Fruit fly (Drosophila melanogaster): Measurements from ENCODE around the gene CG2218.

CG2218 gene

DNA sequence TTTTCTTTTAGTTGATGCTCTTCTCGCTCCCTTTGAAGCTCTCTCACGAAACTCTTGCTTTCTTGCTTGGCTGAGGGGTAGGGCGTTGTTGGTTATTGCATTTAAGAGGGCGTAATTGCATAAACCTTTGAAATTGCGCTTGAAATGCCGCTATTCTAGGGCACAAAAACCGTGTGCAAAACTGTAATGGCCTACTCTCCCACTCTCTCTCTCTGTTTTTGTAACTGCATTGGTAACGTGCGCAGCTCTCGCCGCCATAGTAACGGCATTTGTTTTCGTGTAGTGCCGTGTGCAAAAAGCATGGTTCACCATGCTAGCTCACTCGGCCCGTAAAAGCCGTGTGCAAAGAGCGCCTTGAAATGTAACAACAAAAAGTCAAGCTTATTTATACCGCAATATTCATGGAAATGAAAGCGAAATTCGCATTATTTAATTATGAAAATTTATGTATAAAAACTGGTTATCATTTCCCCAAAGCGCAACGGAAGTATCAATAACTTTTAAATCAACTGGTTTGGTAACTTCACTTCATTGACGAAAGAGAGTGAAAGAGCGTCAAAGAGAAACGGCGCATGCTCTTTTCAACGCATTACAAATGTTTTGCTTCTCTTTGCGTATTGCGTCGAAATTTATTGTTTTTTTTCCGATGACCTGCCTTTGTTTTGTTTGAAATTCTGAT lies 41.2 kb downstream of the CG2218 start (continued):
- TF ChIP-seq CG10366 (GFP tag; IDR thresholded peaks at IDR 0.05): no peak
- no peak for TF ChIP-seq Hsf (GFP tag; optimal IDR thresholded peaks at IDR 0.05)
- no peak for TF ChIP-seq rib (GFP tag; IDR thresholded peaks at IDR 0.05)
- TF ChIP-seq fu2 (GFP tag; optimal IDR thresholded peaks at IDR 0.05): no peak
- TF ChIP-seq fd96Cb (tag; optimal IDR thresholded peaks at IDR 0.05): no peak
- TF ChIP-seq ci (GFP tag; IDR thresholded peaks at IDR 0.05): 0 out of 3 replicates have a peak, but pooled peaks have one; percentile 28
- TF ChIP-seq Adf1 (GFP tag; IDR thresholded peaks at IDR 0.05): no peak
- no peak for TF ChIP-seq zfh2 (GFP tag; optimal IDR thresholded peaks at IDR 0.05)
- TF ChIP-seq Dll (GFP tag; IDR thresholded peaks at IDR 0.05; ENCODE audit: partially characterized antibody): peak; percentile 54; the same call in 1 of the 4 replicates
- TF ChIP-seq CG32767 (GFP tag; IDR thresholded peaks at IDR 0.05): no peak
- no peak for TF ChIP-seq ftz-f1 (GFP tag; optimal IDR thresholded peaks at IDR 0.05)
- TF ChIP-seq CG1024 (GFP tag; IDR thresholded peaks at IDR 0.05): no peak
- TF ChIP-seq esg (GFP tag; conservative IDR thresholded peaks at IDR 0.05): no peak
- no peak for TF ChIP-seq wor (GFP tag; IDR thresholded peaks at IDR 0.05)
- no peak for TF ChIP-seq Meics (GFP tag; optimal IDR thresholded peaks at IDR 0.05)
- no peak for TF ChIP-seq dmrt99B (tag; optimal IDR thresholded peaks at IDR 0.05)
- TF ChIP-seq CG13775 (GFP tag; optimal IDR thresholded peaks at IDR 0.05): no peak
- no peak for TF ChIP-seq Dad (GFP tag; optimal IDR thresholded peaks at IDR 0.05)
- TF ChIP-seq hth (optimal IDR thresholded peaks at IDR 0.05): no peak
- TF ChIP-seq CG13424 (tag; optimal IDR thresholded peaks at IDR 0.05): no peak
- peak; percentile 23 for TF ChIP-seq HmgZ (tag; optimal IDR thresholded peaks at IDR 0.05)
- TF ChIP-seq cad (GFP tag; optimal IDR thresholded peaks at IDR 0.05): no peak
- TF ChIP-seq CG18619 (GFP tag; optimal IDR thresholded peaks at IDR 0.05): no peak
- TF ChIP-seq Sox100B (GFP tag; optimal IDR thresholded peaks at IDR 0.05): no peak
- no peak for TF ChIP-seq nau (GFP tag; optimal IDR thresholded peaks at IDR 0.05)
- TF ChIP-seq Ets65A (GFP tag): no peak
- no peak for TF ChIP-seq vfl (GFP tag; optimal IDR thresholded peaks at IDR 0.05)
- TF ChIP-seq CG12769 (tag; optimal IDR thresholded peaks at IDR 0.05): peak; percentile 9
- TF ChIP-seq trem (tag; optimal IDR thresholded peaks at IDR 0.05): no peak
- no peak for TF ChIP-seq CG8478 (optimal IDR thresholded peaks at IDR 0.05)
- TF ChIP-seq schlank (tag; optimal IDR thresholded peaks at IDR 0.05): no peak
- TF ChIP-seq CG15479 (GFP tag; optimal IDR thresholded peaks at IDR 0.05): peak; percentile 82
- TF ChIP-seq fd3F (GFP tag; optimal IDR thresholded peaks at IDR 0.05): no peak
- TF ChIP-seq CG10431 (GFP tag; optimal IDR thresholded peaks at IDR 0.05): no peak
- TF ChIP-seq CG14860 (GFP tag; IDR thresholded peaks at IDR 0.05; ENCODE audit: partially characterized antibody): no peak
- no peak for TF ChIP-seq luna (GFP tag; optimal IDR thresholded peaks at IDR 0.05)
- no peak for TF ChIP-seq ash1 (GFP tag; optimal IDR thresholded peaks at IDR 0.05)
- no peak for TF ChIP-seq Sox102F (GFP tag; optimal IDR thresholded peaks at IDR 0.05)
- TF ChIP-seq croc (GFP tag; conservative IDR thresholded peaks at IDR 0.05): no peak
- TF ChIP-seq Awh (GFP tag; IDR thresholded peaks at IDR 0.05): no peak
- no peak for TF ChIP-seq CG33213 (GFP tag; optimal IDR thresholded peaks at IDR 0.05)
- TF ChIP-seq Xrp1 (GFP tag; IDR thresholded peaks at IDR 0.05): no peak
- TF ChIP-seq CG18599 (GFP tag; optimal IDR thresholded peaks at IDR 0.05): no peak
- TF ChIP-seq CG8924 (tag; optimal IDR thresholded peaks at IDR 0.05): peak; percentile 0
- peak; percentile 61 for TF ChIP-seq Med (GFP tag)
- no peak for TF ChIP-seq CG10274 (GFP tag; optimal IDR thresholded peaks at IDR 0.05)
- no peak for TF ChIP-seq CG14965 (GFP tag; optimal IDR thresholded peaks at IDR 0.05; ENCODE audit: borderline replicate concordance)
- no peak for TF ChIP-seq z (GFP tag; IDR thresholded peaks at IDR 0.05)
- TF ChIP-seq Lim3 (GFP tag; IDR thresholded peaks at IDR 0.05): no peak
- no peak for TF ChIP-seq wek (GFP tag; optimal IDR thresholded peaks at IDR 0.05)
- peak; percentile 0 for TF ChIP-seq CoRest (tag; optimal IDR thresholded peaks at IDR 0.05)
